Fruit fly (Drosophila melanogaster): ENCODE results near the gene alpha-Est6.

- TF ChIP-seq Dll (optimal IDR thresholded peaks at IDR 0.05) (no peak), psq (optimal IDR thresholded peaks at IDR 0.05) (no peak), pan (optimal IDR thresholded peaks at IDR 0.05) (no peak)
Observed at dm6 chr3R:7541145-7541860, 12.7 kb upstream of the alpha-Est6 start, which contains the start of the genes alpha-Est3 and alpha-Est2.
